Fruit fly (Drosophila melanogaster): Measurements from ENCODE around the gene CG42467.

CG42467 gene

DNA sequence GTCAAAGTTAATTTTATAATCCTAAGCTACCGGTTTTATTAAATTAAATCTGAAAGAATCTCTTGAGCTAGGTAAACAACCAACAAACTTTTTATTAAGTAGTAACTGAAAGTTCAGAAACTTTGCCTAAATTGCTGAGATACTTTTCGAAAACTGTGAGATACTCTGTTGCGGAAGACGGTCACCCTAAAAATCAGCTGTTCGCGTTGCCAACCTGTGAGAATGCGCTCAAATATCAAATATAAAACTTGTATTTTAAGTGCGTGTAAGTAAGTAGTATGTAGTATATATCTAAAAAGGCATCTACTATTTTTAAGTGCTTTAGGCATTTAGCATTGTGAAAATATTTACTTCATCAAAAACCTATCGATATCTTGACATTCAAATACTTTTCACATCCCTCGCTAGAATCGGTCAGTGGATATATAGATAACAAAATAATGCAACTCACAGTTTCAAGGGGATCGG is 11.9 kb downstream of the CG42467 start, which contains the start of the genes CG31955 and CG2818 (continued):
- TF ChIP-seq CG15269 (tag; optimal IDR thresholded peaks at IDR 0.05) (peak; percentile 9), CG10267 (tag; optimal IDR thresholded peaks at IDR 0.05) (peak; percentile 18), hkb (optimal IDR thresholded peaks at IDR 0.05) (no peak), hkb (GFP tag; IDR thresholded peaks at IDR 0.05) (no peak), Med (GFP tag) (peak; percentile 70), Xbp1 (GFP tag; optimal IDR thresholded peaks at IDR 0.05) (peak; percentile 18), btn (GFP tag; optimal IDR thresholded peaks at IDR 0.05) (no peak), CG11398 (GFP tag; optimal IDR thresholded peaks at IDR 0.05) (no peak), da (GFP tag; optimal IDR thresholded peaks at IDR 0.05) (no peak), Sry-β (GFP tag; optimal IDR thresholded peaks at IDR 0.05) (no peak), CG8281 (tag; optimal IDR thresholded peaks at IDR 0.05) (no peak), toy (GFP tag; IDR thresholded peaks at IDR 0.05) (no peak), gsb-n (tag; optimal IDR thresholded peaks at IDR 0.05) (no peak), Blimp-1 (GFP tag; optimal IDR thresholded peaks at IDR 0.05) (no peak), CG6654 (GFP tag; optimal IDR thresholded peaks at IDR 0.05) (no peak), CG8388 (GFP tag; optimal IDR thresholded peaks at IDR 0.05) (no peak), Drgx (GFP tag; IDR thresholded peaks at IDR 0.05) (no peak), pum (GFP tag; optimal IDR thresholded peaks at IDR 0.05) (no peak), CG15696 (tag; optimal IDR thresholded peaks at IDR 0.05) (no peak), CG10654 (GFP tag; optimal IDR thresholded peaks at IDR 0.05) (no peak), klu (GFP tag; IDR thresholded peaks at IDR 0.05) (no peak), Dbx (GFP tag; IDR thresholded peaks at IDR 0.05) (no peak), CG13775 (GFP tag; optimal IDR thresholded peaks at IDR 0.05) (no peak), CG10321 (GFP tag; IDR thresholded peaks at IDR 0.05) (no peak), Awh (GFP tag; IDR thresholded peaks at IDR 0.05) (no peak), CG10274 (GFP tag; optimal IDR thresholded peaks at IDR 0.05) (no peak), H15 (GFP tag; IDR thresholded peaks at IDR 0.05) (no peak), Ada2b (GFP tag; IDR thresholded peaks at IDR 0.05) (no peak), D19A (tag; optimal IDR thresholded peaks at IDR 0.05) (no peak), PHDP (tag; optimal IDR thresholded peaks at IDR 0.05) (peak; percentile 3), ato (GFP tag; IDR thresholded peaks at IDR 0.05; ENCODE audit: partially characterized antibody) (no peak), CG17359 (tag; optimal IDR thresholded peaks at IDR 0.05) (no peak), CG5180 (GFP tag; optimal IDR thresholded peaks at IDR 0.05) (no peak), crc (GFP tag; optimal IDR thresholded peaks at IDR 0.05) (no peak), Pdp1 (GFP tag; optimal IDR thresholded peaks at IDR 0.05) (no peak), CG12219 (GFP tag; optimal IDR thresholded peaks at IDR 0.05) (no peak), tgo (GFP tag; IDR thresholded peaks at IDR 0.05) (no peak), CG7839 (tag; optimal IDR thresholded peaks at IDR 0.05) (no peak), CG15601 (tag; optimal IDR thresholded peaks at IDR 0.05) (no peak), Camta (GFP tag; optimal IDR thresholded peaks at IDR 0.05) (no peak), CG9727 (GFP tag; optimal IDR thresholded peaks at IDR 0.05) (no peak), YL-1 (GFP tag; optimal IDR thresholded peaks at IDR 0.05) (no peak), otp (GFP tag; IDR thresholded peaks at IDR 0.05) (no peak), CG16813 (GFP tag; IDR thresholded peaks at IDR 0.05; ENCODE audit: partially characterized antibody) (peak; percentile 76), bsh (GFP tag; optimal IDR thresholded peaks at IDR 0.05) (peak in 1 of 2 experiments; percentile 19), CG3163 (GFP tag; optimal IDR thresholded peaks at IDR 0.05) (no peak), pho (GFP tag; optimal IDR thresholded peaks at IDR 0.05) (no peak), stc (GFP tag; IDR thresholded peaks at IDR 0.05) (no peak), CG30020 (tag; optimal IDR thresholded peaks at IDR 0.05) (peak; percentile 36), CG12769 (tag; optimal IDR thresholded peaks at IDR 0.05) (peak; percentile 36), row (GFP tag; IDR thresholded peaks at IDR 0.05) (peak; percentile 63)

Data from whole organism, embryonic.